Fruit fly (Drosophila melanogaster) whole organism, embryonic: Measurements from ENCODE around the gene InR.

Experiments used
- Adf1 ChIP-seq: fragments of 200-800 bp; sonication (Bioruptor generic); IDR thresholded peaks from 2 replicates; pipeline ENCODE4 v1.3.6; 2022; ENCODE audit warnings: missing biosample characterization, missing genetic modification characterization
- Antp ChIP-seq: fragments of 200-800 bp; sonication (Bioruptor generic); optimal IDR thresholded peaks from 3 replicates; lab custom pipeline; 2016; ENCODE audit warnings: missing biosample characterization, missing genetic modification characterization
- Asciz ChIP-seq: fragments of 200-800 bp; sonication (Bioruptor generic); optimal IDR thresholded peaks from 2 replicates; lab custom pipeline; 2017; ENCODE audit warnings: missing biosample characterization, mild to moderate bottlenecking, missing genetic modification characterization, missing genetic modification reagents
- Bgb ChIP-seq: fragments of 200-800 bp; sonication (Bioruptor generic); IDR thresholded peaks from 2 replicates; pipeline ENCODE4 v1.3.6; 2022; ENCODE audit warnings: missing biosample characterization, missing genetic modification characterization; ENCODE audit not compliant: partially characterized antibody
- CG10431 ChIP-seq: fragments of 200-800 bp; sonication (Bioruptor generic); optimal IDR thresholded peaks from 3 replicates; lab custom pipeline; 2018; ENCODE audit warnings: missing biosample characterization, mild to moderate bottlenecking, missing genetic modification characterization
- CG10979 ChIP-seq: fragments of 200-800 bp; sonication (Bioruptor generic); optimal IDR thresholded peaks from 2 replicates; lab custom pipeline; 2018; ENCODE audit warnings: missing biosample characterization, mild to moderate bottlenecking, missing genetic modification characterization, moderate library complexity
- CG1233 ChIP-seq: fragments of 200-800 bp; sonication (Bioruptor generic); optimal IDR thresholded peaks from 4 replicates; lab custom pipeline; 2018; ENCODE audit warnings: missing biosample characterization, mild to moderate bottlenecking, missing genetic modification characterization
- CG12391 ChIP-seq: fragments of 200-800 bp; sonication (Bioruptor generic); optimal IDR thresholded peaks from 3 replicates; lab custom pipeline; 2018; ENCODE audit warnings: missing biosample characterization, mild to moderate bottlenecking, missing genetic modification characterization, moderate library complexity
- CG13287 ChIP-seq: fragments of 200-800 bp; sonication (Bioruptor generic); IDR thresholded peaks from 2 replicates; pipeline ENCODE4 v1.3.6; 2022; ENCODE audit warnings: missing biosample characterization, missing genetic modification characterization; ENCODE audit not compliant: partially characterized antibody
- CG13296 ChIP-seq: fragments of 200-800 bp; sonication (Bioruptor generic); optimal IDR thresholded peaks from 3 replicates; lab custom pipeline; 2018; ENCODE audit warnings: missing biosample characterization, mild to moderate bottlenecking, missing genetic modification characterization
- CG13624 ChIP-seq: fragments of 200-800 bp; sonication (Bioruptor generic); optimal IDR thresholded peaks from 2 replicates; lab custom pipeline; 2016; ENCODE audit warnings: missing biosample characterization, missing genetic modification characterization
- CG17385 ChIP-seq: fragments of 200-800 bp; sonication (Bioruptor generic); optimal IDR thresholded peaks from 3 replicates; lab custom pipeline; 2018; ENCODE audit warnings: missing biosample characterization, mild to moderate bottlenecking, missing genetic modification characterization
- CG18011 ChIP-seq: fragments of 200-800 bp; sonication (Bioruptor generic); optimal IDR thresholded peaks from 2 replicates; lab custom pipeline; 2017; ENCODE audit warnings: missing biosample characterization, missing genetic modification characterization, mild to moderate bottlenecking, moderate library complexity, missing genotype
- CG2116 ChIP-seq: fragments of 200-800 bp; sonication (Bioruptor generic); optimal IDR thresholded peaks from 3 replicates; lab custom pipeline; 2018; ENCODE audit warnings: missing biosample characterization, mild to moderate bottlenecking, missing genetic modification characterization
- CG4360 ChIP-seq: fragments of 200-800 bp; sonication (Bioruptor generic); IDR thresholded peaks from 2 replicates; pipeline ENCODE4 v1.3.6; 2022; ENCODE audit warnings: missing biosample characterization, missing genetic modification characterization
- CG4707 ChIP-seq: fragments of 200-800 bp; sonication (Bioruptor generic); optimal IDR thresholded peaks from 2 replicates; lab custom pipeline; 2018; ENCODE audit warnings: missing biosample characterization, mild to moderate bottlenecking, missing genetic modification characterization, moderate library complexity
- CG6765 ChIP-seq: fragments of 200-800 bp; sonication (Bioruptor generic); optimal IDR thresholded peaks from 3 replicates; lab custom pipeline; 2017; ENCODE audit warnings: missing biosample characterization, mild to moderate bottlenecking, missing genetic modification characterization
- CG6791 ChIP-seq: fragments of 200-800 bp; sonication (Bioruptor generic); IDR thresholded peaks from 3 replicates; pipeline ENCODE4 v1.3.6; 2022; ENCODE audit warnings: missing biosample characterization, missing genetic modification characterization; ENCODE audit not compliant: partially characterized antibody
- CG6854 ChIP-seq: fragments of 200-800 bp; sonication (Bioruptor generic); optimal IDR thresholded peaks from 3 replicates; lab custom pipeline; 2017; ENCODE audit warnings: missing biosample characterization, mild to moderate bottlenecking, missing genetic modification characterization
- CG8388 ChIP-seq: fragments of 200-800 bp; sonication (Bioruptor generic); optimal IDR thresholded peaks from 2 replicates; lab custom pipeline; 2019; ENCODE audit warnings: missing biosample characterization, mild to moderate bottlenecking, missing genetic modification characterization, moderate library complexity
- CG9437 ChIP-seq: fragments of 200-800 bp; sonication (Bioruptor generic); optimal IDR thresholded peaks from 2 replicates; lab custom pipeline; 2018; ENCODE audit warnings: missing biosample characterization, mild to moderate bottlenecking, missing genetic modification characterization
- CrebB ChIP-seq: fragments of 200-800 bp; sonication (Bioruptor generic); optimal IDR thresholded peaks from 3 replicates; lab custom pipeline; 2018; ENCODE audit warnings: missing biosample characterization, mild to moderate bottlenecking, missing genetic modification characterization
- Doc3 ChIP-seq: fragments of 200-800 bp; sonication (Bioruptor generic); IDR thresholded peaks from 3 replicates; pipeline ENCODE4 v1.3.6; 2022; ENCODE audit warnings: missing biosample characterization, missing genetic modification characterization; ENCODE audit not compliant: partially characterized antibody
- Gsc ChIP-seq: fragments of 200-800 bp; sonication (Bioruptor generic); IDR thresholded peaks from 2 replicates; pipeline ENCODE4 v1.3.6; 2022; ENCODE audit warnings: missing biosample characterization, missing genetic modification characterization
- HHEX ChIP-seq: fragments of 200-800 bp; sonication (Bioruptor generic); optimal IDR thresholded peaks from 3 replicates; lab custom pipeline; 2017; ENCODE audit warnings: missing biosample characterization, mild to moderate bottlenecking, missing genetic modification characterization, missing genetic modification reagents
- HLHmδ ChIP-seq: fragments of 200-800 bp; sonication (Bioruptor generic); optimal IDR thresholded peaks from 2 replicates; lab custom pipeline; 2018; ENCODE audit warnings: missing biosample characterization, mild to moderate bottlenecking, missing genetic modification characterization, moderate library complexity
- Mrtf ChIP-seq: fragments of 200-800 bp; sonication (Bioruptor generic); IDR thresholded peaks from 3 replicates; pipeline ENCODE4 v1.3.6; 2022; ENCODE audit warnings: missing biosample characterization, missing genetic modification characterization
- Nf-YC ChIP-seq: fragments of 200-800 bp; optimal IDR thresholded peaks from 3 replicates; lab custom pipeline; 2019; ENCODE audit warnings: missing biosample characterization, mild to moderate bottlenecking, missing genetic modification characterization, moderate library complexity
- NfI ChIP-seq: fragments of 200-800 bp; sonication (Bioruptor generic); optimal IDR thresholded peaks from 3 replicates; lab custom pipeline; 2018; ENCODE audit warnings: missing biosample characterization, mild to moderate bottlenecking, missing genetic modification characterization, moderate library complexity
- Taf1 ChIP-seq: fragments of 200-800 bp; sonication (Bioruptor generic); IDR thresholded peaks from 2 replicates; pipeline ENCODE4 v1.3.6; 2022; ENCODE audit warnings: missing biosample characterization, missing genetic modification characterization
- al ChIP-seq: fragments of 200-800 bp; sonication (Bioruptor generic); IDR thresholded peaks from 2 replicates; pipeline ENCODE4 v1.3.6; 2022; ENCODE audit warnings: missing biosample characterization, missing genetic modification characterization
- bbx ChIP-seq: fragments of 200-800 bp; sonication (Bioruptor generic); IDR thresholded peaks from 2 replicates; pipeline ENCODE4 v1.3.6; 2022; ENCODE audit warnings: missing biosample characterization, missing genetic modification characterization; ENCODE audit not compliant: partially characterized antibody
- bcd ChIP-seq: fragments of 200-800 bp; sonication (Bioruptor generic); optimal IDR thresholded peaks from 2 replicates; lab custom pipeline; 2017; ENCODE audit warnings: missing biosample characterization, mild to moderate bottlenecking, missing genetic modification characterization
- ci ChIP-seq: fragments of 200-800 bp; sonication (Bioruptor generic); IDR thresholded peaks from 3 replicates; pipeline ENCODE4 v1.3.6; 2022; ENCODE audit warnings: missing biosample characterization, missing genetic modification characterization
- ewg ChIP-seq: fragments of 200-800 bp; sonication (Bioruptor generic); optimal IDR thresholded peaks from 3 replicates; lab custom pipeline; 2017; ENCODE audit warnings: mild to moderate bottlenecking, missing biosample characterization, missing genetic modification reagents, missing genetic modification characterization
- fd102C ChIP-seq: fragments of 200-800 bp; sonication (Bioruptor generic); optimal IDR thresholded peaks from 2 replicates; lab custom pipeline; 2018; ENCODE audit warnings: missing biosample characterization, mild to moderate bottlenecking, missing genetic modification characterization, moderate library complexity
- fd64A ChIP-seq: fragments of 200-800 bp; sonication (Bioruptor generic); optimal IDR thresholded peaks from 3 replicates; lab custom pipeline; 2018; ENCODE audit warnings: missing biosample characterization, mild to moderate bottlenecking, missing genetic modification characterization
- gcm ChIP-seq: fragments of 200-800 bp; sonication (Bioruptor generic); optimal IDR thresholded peaks from 2 replicates; lab custom pipeline; 2019; ENCODE audit warnings: missing biosample characterization, mild to moderate bottlenecking, missing genetic modification characterization, moderate library complexity
- gsb-n ChIP-seq: fragments of 200-800 bp; sonication (Bioruptor generic); optimal IDR thresholded peaks from 3 replicates; lab custom pipeline; 2018; ENCODE audit warnings: missing biosample characterization, mild to moderate bottlenecking, missing genetic modification characterization
- hkb ChIP-seq, 2 experiments: fragments of 200-800 bp in 1 of 2; fragments of >200 bp in 1 of 2; sonication (Bioruptor generic) in 1 of 2; IDR thresholded peaks in 1 of 2; optimal IDR thresholded peaks in 1 of 2; 2 replicates each; pipeline versions ENCODE4 v1.3.6 to Lab custom; 2017 to 2022; ENCODE audit warnings: missing biosample characterization in 1 of 2, missing genetic modification characterization in 1 of 2
- nau ChIP-seq: fragments of 200-800 bp; sonication (Bioruptor generic); optimal IDR thresholded peaks from 3 replicates; lab custom pipeline; 2017; ENCODE audit warnings: missing biosample characterization, mild to moderate bottlenecking, missing genetic modification characterization, missing genetic modification reagents
- nerfin-1 ChIP-seq: fragments of 200-800 bp; sonication (Bioruptor generic); optimal IDR thresholded peaks from 3 replicates; lab custom pipeline; 2019; ENCODE audit warnings: missing biosample characterization, mild to moderate bottlenecking, missing genetic modification characterization, moderate library complexity
- odd ChIP-seq: fragments of 200-800 bp; sonication (Bioruptor generic); optimal IDR thresholded peaks from 2 replicates; lab custom pipeline; 2017; ENCODE audit warnings: missing biosample characterization, mild to moderate bottlenecking, missing genetic modification characterization
- onecut ChIP-seq: fragments of 200-800 bp; sonication (Bioruptor generic); IDR thresholded peaks from 2 replicates; pipeline ENCODE4 v1.3.6; 2022; ENCODE audit warnings: missing biosample characterization, missing genetic modification characterization
- sr ChIP-seq: fragments of 200-800 bp; sonication (Bioruptor generic); IDR thresholded peaks from 3 replicates; pipeline ENCODE4 v1.3.6; 2022; ENCODE audit warnings: missing biosample characterization, missing genetic modification characterization
- z ChIP-seq: fragments of 200-800 bp; sonication (Bioruptor generic); IDR thresholded peaks from 3 replicates; pipeline ENCODE4 v1.3.6; 2022; ENCODE audit warnings: missing biosample characterization, missing genetic modification characterization

The InR gene

dm6 chr3R:21563306-21563705, 55.8 kb downstream of the InR start:
- peak; percentile 31 for TF ChIP-seq ewg (GFP tag; lab: Kevin White, UChicago)
- no peak for TF ChIP-seq CG13624
- TF ChIP-seq al = 0 out of 2 replicates have a peak, but pooled peaks have one; percentile 13
- TF ChIP-seq HLHmδ (GFP tag; lab: Kevin White, UChicago) = no peak
- TF ChIP-seq Nf-YC = peak; percentile 74
- peak; percentile 52; the same call in 1 of the 3 replicates for TF ChIP-seq sr (GFP tag; lab: Robert Waterston, UW)

- TF ChIP-seq hkb (optimal IDR thresholded peaks at IDR 0.05; lab: Kevin White, UChicago) (no peak), hkb (GFP tag; IDR thresholded peaks at IDR 0.05; lab: Robert Waterston, UW) (peak; percentile 58), z (GFP tag; lab: Robert Waterston, UW) (peak; percentile 98), CG10431 (GFP tag; lab: Kevin White, UChicago) (peak; percentile 55), CG6854 (GFP tag; lab: Kevin White, UChicago) (peak; percentile 20), Doc3 (GFP tag; lab: Robert Waterston, UW) (0 out of 3 replicates have a peak, but pooled peaks have one; percentile 16), sr (GFP tag; lab: Robert Waterston, UW) (peak; percentile 52; the same call in 1 of the 3 replicates), gsb-n (tag; lab: Kevin White, UChicago) (peak; percentile 32), CG17385 (peak; percentile 37), Asciz (GFP tag; lab: Kevin White, UChicago) (peak; percentile 32), onecut (GFP tag; lab: Robert Waterston, UW) (peak; percentile 35; the same call in 1 of the 2 replicates), Taf1 (GFP tag; lab: Robert Waterston, UW) (no peak), fd102C (peak; percentile 32), fd64A (GFP tag; lab: Kevin White, UChicago) (peak; percentile 38), Mrtf (GFP tag; lab: Robert Waterston, UW) (no peak), NfI (GFP tag; lab: Kevin White, UChicago) (peak; percentile 20), CG8388 (GFP tag; lab: Kevin White, UChicago) (peak; percentile 2), CG4360 (GFP tag; lab: Robert Waterston, UW) (no peak), Bgb (GFP tag; lab: Robert Waterston, UW) (peak; percentile 19; the same call in 1 of the 2 replicates), Antp (GFP tag; lab: Kevin White, UChicago) (no peak), CG2116 (GFP tag; lab: Kevin White, UChicago) (peak; percentile 23), CG6791 (GFP tag; lab: Robert Waterston, UW) (0 out of 3 replicates have a peak, but pooled peaks have one; percentile 11), Gsc (GFP tag; lab: Robert Waterston, UW) (no peak), CrebB (tag; lab: Kevin White, UChicago) (peak; percentile 48), HLHmδ (GFP tag; lab: Kevin White, UChicago) (peak; percentile 65), CG4707 (GFP tag; lab: Kevin White, UChicago) (peak; percentile 42), bbx (GFP tag; lab: Robert Waterston, UW) (peak; percentile 16; the same call in 1 of the 2 replicates), bcd (GFP tag; lab: Kevin White, UChicago) (no peak), gcm (GFP tag; lab: Kevin White, UChicago) (peak; percentile 77), CG13287 (GFP tag; lab: Robert Waterston, UW) (peak; percentile 23; the same call in 1 of the 2 replicates), odd (GFP tag; lab: Kevin White, UChicago) (peak; percentile 54), HHEX (GFP tag; lab: Kevin White, UChicago) (peak; percentile 25), Nf-YC (peak; percentile 96), CG12391 (tag; lab: Kevin White, UChicago) (no peak), CG1233 (GFP tag; lab: Kevin White, UChicago) (peak; percentile 23), CG18011 (no peak), CG6765 (GFP tag; lab: Kevin White, UChicago) (peak; percentile 36), CG9437 (GFP tag; lab: Kevin White, UChicago) (peak; percentile 6), CG10979 (peak; percentile 14), Adf1 (GFP tag; lab: Robert Waterston, UW) (peak; percentile 13; the same call in 1 of the 2 replicates), nerfin-1 (tag; lab: Kevin White, UChicago) (peak; percentile 3), nau (GFP tag; lab: Kevin White, UChicago) (no peak), CG13296 (GFP tag; lab: Kevin White, UChicago) (peak; percentile 49), ci (GFP tag; lab: Robert Waterston, UW) (peak; percentile 70)
Observed at dm6 chr3R:21561427-21561872, 57.7 kb downstream of the InR start.
